Fruit fly (Drosophila melanogaster) whole organism, embryonic: Measurements from ENCODE around the gene CG43998.

Experiments
- CG12071 ChIP-seq: fragments of 200-800 bp; sonication (Bioruptor generic); optimal IDR thresholded peaks from 3 replicates; lab custom pipeline; 2018; ENCODE audit warnings: missing biosample characterization, mild to moderate bottlenecking, missing genetic modification characterization
- HHEX ChIP-seq: fragments of 200-800 bp; sonication (Bioruptor generic); optimal IDR thresholded peaks from 3 replicates; lab custom pipeline; 2017; ENCODE audit warnings: missing biosample characterization, mild to moderate bottlenecking, missing genetic modification characterization, missing genetic modification reagents
- fru ChIP-seq: fragments of >200 bp; optimal IDR thresholded peaks from 2 replicates; lab custom pipeline; 2017

DNA sequence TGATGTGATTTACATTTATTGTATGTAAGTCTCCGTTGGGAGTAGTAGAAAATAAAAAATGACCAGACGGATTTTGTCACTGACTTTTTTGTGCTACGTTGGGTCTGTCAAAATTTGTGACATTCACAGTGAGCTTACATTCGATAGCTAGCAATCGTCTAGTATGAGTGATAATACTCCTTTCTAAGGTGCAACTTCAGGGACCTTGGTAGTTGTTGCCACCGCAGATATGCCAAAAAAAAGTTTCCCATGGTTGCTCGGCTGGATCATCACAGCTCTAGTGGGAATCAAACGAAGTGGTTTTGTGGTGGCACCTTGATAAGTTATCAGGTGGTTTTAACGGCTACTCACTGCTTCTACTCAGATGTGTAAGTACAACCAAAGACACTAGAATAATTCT is 35.3 kb downstream of the CG43998 start, which contains the start of gene tbrd-1:
- TF ChIP-seq fru (lab: Kevin White, UChicago) (no peak), CG12071 (no peak), HHEX (no peak)
